Worm (Caenorhabditis elegans): ENCODE measurements around the gene ttr-10.

DNA sequence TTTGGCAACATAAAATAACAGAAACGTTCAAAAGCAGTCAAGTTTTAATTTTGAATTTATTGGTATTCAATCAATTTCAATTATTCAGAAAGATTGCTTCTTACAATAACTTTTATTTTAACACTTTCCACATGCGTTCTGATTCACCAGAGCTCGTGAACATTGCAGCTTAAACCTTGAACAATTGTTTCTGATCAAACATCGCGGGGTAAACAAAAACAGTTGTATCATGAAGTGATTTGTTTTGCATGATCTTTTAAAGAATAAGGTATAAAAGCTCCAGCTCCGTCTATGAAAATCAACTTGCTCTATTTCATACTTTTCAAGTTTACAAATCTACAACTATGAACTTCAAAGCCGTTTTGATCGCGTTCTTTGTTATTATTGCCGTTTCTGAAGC, 30.3 kb downstream of the ttr-10 start, which contains the start of gene C54F6.6:
- TF ChIP-seq dmd-6 (GFP tag; IDR thresholded peaks at IDR 0.05) (no peak), hif-1 (tag; optimal IDR thresholded peaks at IDR 0.05) (no peak), nhr-11 (tag; optimal IDR thresholded peaks at IDR 0.05) (no peak), fos-1 (tag; optimal IDR thresholded peaks at IDR 0.05) (no peak), hlh-30 (tag; optimal IDR thresholded peaks at IDR 0.05; ENCODE audit: insufficient read depth) (no peak), hlh-11 (tag; optimal IDR thresholded peaks at IDR 0.05) (no peak), duxl-1 (tag; optimal IDR thresholded peaks at IDR 0.05; ENCODE audit: poor library complexity) (no peak), skn-1 (tag; optimal IDR thresholded peaks at IDR 0.05) (no peak), R02D3.7 (tag; optimal IDR thresholded peaks at IDR 0.05) (no peak), cey-2 (tag; optimal IDR thresholded peaks at IDR 0.05; ENCODE audit: borderline replicate concordance, insufficient read depth) (no peak)

Measured in whole organism, L4 larva.